Fruit fly (Drosophila melanogaster) whole organism, embryonic: ENCODE data around the gene axo.

Source experiments
- Blimp-1 ChIP-seq: fragments of 200-800 bp; sonication (Bioruptor generic); optimal IDR thresholded peaks from 3 replicates; lab custom pipeline; 2018; ENCODE audit warnings: missing biosample characterization, missing genetic modification characterization, mild to moderate bottlenecking, moderate library complexity, missing genetic modification reagents
- CG11247 ChIP-seq: fragments of 200-800 bp; sonication (Bioruptor generic); IDR thresholded peaks from 2 replicates; pipeline ENCODE4 v1.3.6; 2022; ENCODE audit warnings: missing biosample characterization, missing genetic modification characterization
- CG11398 ChIP-seq: fragments of 200-800 bp; sonication (Bioruptor generic); optimal IDR thresholded peaks from 2 replicates; lab custom pipeline; 2016; ENCODE audit warnings: missing biosample characterization, missing genetic modification characterization
- CG1233 ChIP-seq: fragments of 200-800 bp; sonication (Bioruptor generic); optimal IDR thresholded peaks from 4 replicates; lab custom pipeline; 2018; ENCODE audit warnings: missing biosample characterization, mild to moderate bottlenecking, missing genetic modification characterization
- CG12744 ChIP-seq: fragments of 200-800 bp; sonication (Bioruptor generic); optimal IDR thresholded peaks from 2 replicates; lab custom pipeline; 2016; ENCODE audit warnings: missing biosample characterization, missing genetic modification characterization
- CG13424 ChIP-seq: fragments of 200-800 bp; sonication (Bioruptor generic); optimal IDR thresholded peaks from 2 replicates; lab custom pipeline; 2019; ENCODE audit warnings: missing biosample characterization, mild to moderate bottlenecking, missing genetic modification characterization, moderate library complexity
- CG13624 ChIP-seq: fragments of 200-800 bp; sonication (Bioruptor generic); optimal IDR thresholded peaks from 2 replicates; lab custom pipeline; 2016; ENCODE audit warnings: missing biosample characterization, missing genetic modification characterization
- CG14667 ChIP-seq: fragments of 200-800 bp; sonication (Bioruptor generic); IDR thresholded peaks from 2 replicates; pipeline ENCODE4 v1.3.6; 2022; ENCODE audit warnings: missing biosample characterization, missing genetic modification characterization
- CG15601 ChIP-seq: fragments of 200-800 bp; sonication (Bioruptor generic); optimal IDR thresholded peaks from 3 replicates; lab custom pipeline; 2019; ENCODE audit warnings: missing biosample characterization, mild to moderate bottlenecking, missing genetic modification characterization, moderate library complexity
- CG17186 ChIP-seq: fragments of 200-800 bp; sonication (Bioruptor generic); optimal IDR thresholded peaks from 3 replicates; lab custom pipeline; 2017; ENCODE audit warnings: missing biosample characterization, missing genetic modification reagents, missing genetic modification characterization
- CG18011 ChIP-seq: fragments of 200-800 bp; sonication (Bioruptor generic); optimal IDR thresholded peaks from 2 replicates; lab custom pipeline; 2017; ENCODE audit warnings: missing biosample characterization, missing genetic modification characterization, mild to moderate bottlenecking, moderate library complexity, missing genotype
- CG2202 ChIP-seq: fragments of 200-800 bp; sonication (Bioruptor generic); optimal IDR thresholded peaks from 2 replicates; lab custom pipeline; 2018; ENCODE audit warnings: missing biosample characterization, mild to moderate bottlenecking, missing genetic modification characterization
- CG32532 ChIP-seq: fragments of 200-800 bp; sonication (Bioruptor generic); IDR thresholded peaks from 2 replicates; pipeline ENCODE4 v1.3.6; 2022; ENCODE audit warnings: missing biosample characterization, missing genetic modification characterization
- CG3281 ChIP-seq: fragments of 200-800 bp; sonication (Bioruptor generic); optimal IDR thresholded peaks from 3 replicates; lab custom pipeline; 2017; ENCODE audit warnings: missing biosample characterization, mild to moderate bottlenecking, missing genetic modification characterization
- CG34422 ChIP-seq: fragments of 200-800 bp; sonication (Bioruptor generic); IDR thresholded peaks from 3 replicates; pipeline ENCODE4 v1.3.6; 2022; ENCODE audit warnings: missing biosample characterization, missing genetic modification characterization
- CG3995 ChIP-seq: fragments of 200-800 bp; sonication (Bioruptor generic); optimal IDR thresholded peaks from 3 replicates; lab custom pipeline; 2016; ENCODE audit warnings: missing biosample characterization, missing genetic modification characterization
- CG7372 ChIP-seq: fragments of 200-800 bp; sonication (Bioruptor generic); IDR thresholded peaks from 2 replicates; pipeline ENCODE4 v1.3.6; 2022; ENCODE audit warnings: missing biosample characterization, missing genetic modification characterization
- CG7928 ChIP-seq: fragments of 200-800 bp; sonication (Bioruptor generic); optimal IDR thresholded peaks from 2 replicates; lab custom pipeline; 2017; ENCODE audit warnings: missing biosample characterization, mild to moderate bottlenecking, missing genetic modification characterization
- CG7987 ChIP-seq: fragments of 200-800 bp; sonication (Bioruptor generic); optimal IDR thresholded peaks from 2 replicates; lab custom pipeline; 2018; ENCODE audit warnings: missing biosample characterization, mild to moderate bottlenecking, missing genetic modification characterization, moderate library complexity
- CG9437 ChIP-seq: fragments of 200-800 bp; sonication (Bioruptor generic); optimal IDR thresholded peaks from 2 replicates; lab custom pipeline; 2018; ENCODE audit warnings: missing biosample characterization, mild to moderate bottlenecking, missing genetic modification characterization
- CG9727 ChIP-seq: fragments of 200-800 bp; sonication (Bioruptor generic); optimal IDR thresholded peaks from 3 replicates; lab custom pipeline; 2017; ENCODE audit warnings: missing biosample characterization, mild to moderate bottlenecking, missing genetic modification characterization
- CG9876 ChIP-seq: fragments of 200-800 bp; sonication (Bioruptor generic); optimal IDR thresholded peaks from 2 replicates; lab custom pipeline; 2016; ENCODE audit warnings: missing biosample characterization, missing genetic modification characterization
- CTCF ChIP-seq: fragments of 200-800 bp; sonication (Bioruptor generic); optimal IDR thresholded peaks from 2 replicates; lab custom pipeline; 2017; ENCODE audit warnings: missing biosample characterization, mild to moderate bottlenecking, missing genetic modification characterization, moderate library complexity
- D ChIP-seq, 2 experiments: fragments of 200-800 bp in 1 of 2; fragments of >200 bp in 1 of 2; sonication (Bioruptor generic) in 1 of 2; optimal IDR thresholded peaks; 2 replicates in 1 of 2; 3 replicates in 1 of 2; lab custom pipeline; 2017; ENCODE audit warnings: mild to moderate bottlenecking in 1 of 2, missing biosample characterization in 1 of 2, missing genetic modification characterization in 1 of 2, missing genetic modification reagents in 1 of 2
- Dbx ChIP-seq: fragments of 200-800 bp; sonication (Bioruptor generic); IDR thresholded peaks from 3 replicates; pipeline ENCODE4 v1.3.6; 2022; ENCODE audit warnings: missing biosample characterization, missing genetic modification characterization
- GATAe ChIP-seq: fragments of 200-800 bp; sonication (Bioruptor generic); conservative IDR thresholded peaks from 2 replicates; pipeline ENCODE4 v1.3.6; 2022; ENCODE audit warnings: missing biosample characterization, missing genetic modification characterization
- H2.0 ChIP-seq: fragments of 200-800 bp; sonication (Bioruptor generic); IDR thresholded peaks from 2 replicates; pipeline ENCODE4 v1.3.6; 2022; ENCODE audit warnings: missing biosample characterization, missing genetic modification characterization
- Hand ChIP-seq: fragments of 200-800 bp; sonication (Bioruptor generic); optimal IDR thresholded peaks from 2 replicates; lab custom pipeline; 2017; ENCODE audit warnings: mild to moderate bottlenecking, missing biosample characterization, missing genetic modification reagents, missing genetic modification characterization
- Hmx ChIP-seq: fragments of 200-800 bp; sonication (Bioruptor generic); optimal IDR thresholded peaks from 2 replicates; lab custom pipeline; 2016; ENCODE audit warnings: missing biosample characterization, missing genetic modification characterization
- Lim3 ChIP-seq: fragments of 200-800 bp; sonication (Bioruptor generic); IDR thresholded peaks from 2 replicates; pipeline ENCODE4 v1.3.6; 2022; ENCODE audit warnings: missing biosample characterization, missing genetic modification characterization
- Mad ChIP-seq: fragments of 200-800 bp; sonication (Bioruptor generic); optimal IDR thresholded peaks from 2 replicates; lab custom pipeline; 2016; ENCODE audit warnings: missing biosample characterization, missing genetic modification characterization
- Optix ChIP-seq: fragments of 200-800 bp; sonication (Bioruptor generic); IDR thresholded peaks from 3 replicates; pipeline ENCODE4 v1.3.6; 2022; ENCODE audit warnings: missing biosample characterization, missing genetic modification characterization
- ab ChIP-seq: fragments of 200-800 bp; sonication (Bioruptor generic); optimal IDR thresholded peaks from 2 replicates; lab custom pipeline; 2016; ENCODE audit warnings: missing biosample characterization, missing genetic modification characterization
- ase ChIP-seq: fragments of 200-800 bp; sonication (Bioruptor generic); IDR thresholded peaks from 3 replicates; pipeline ENCODE4 v1.3.6; 2022; ENCODE audit warnings: missing biosample characterization, missing genetic modification characterization
- bigmax ChIP-seq: fragments of 200-800 bp; sonication (Bioruptor generic); optimal IDR thresholded peaks from 2 replicates; lab custom pipeline; 2018; ENCODE audit warnings: missing biosample characterization, mild to moderate bottlenecking, missing genetic modification characterization
- bsh ChIP-seq, 2 experiments: fragments of 200-800 bp; sonication (Bioruptor generic); optimal IDR thresholded peaks; 2 replicates each; lab custom pipeline; 2017 to 2018; ENCODE audit warnings: mild to moderate bottlenecking in 2 of 2, missing biosample characterization in 2 of 2, missing genetic modification characterization in 2 of 2, moderate library complexity in 1 of 2
- cato ChIP-seq: fragments of 200-800 bp; sonication (Bioruptor generic); optimal IDR thresholded peaks from 2 replicates; lab custom pipeline; 2016; ENCODE audit warnings: missing biosample characterization, missing genetic modification characterization, borderline replicate concordance
- chinmo ChIP-seq: fragments of 200-800 bp; sonication (Bioruptor generic); IDR thresholded peaks from 4 replicates; pipeline ENCODE4 v1.3.6; 2022; ENCODE audit warnings: missing biosample characterization, missing genetic modification characterization; ENCODE audit not compliant: partially characterized antibody
- esg ChIP-seq: fragments of 200-800 bp; sonication (Bioruptor generic); conservative IDR thresholded peaks from 2 replicates; pipeline ENCODE4 v1.3.6; 2022; ENCODE audit warnings: missing biosample characterization, missing genetic modification characterization
- eve ChIP-seq, 2 experiments: fragments of >200 bp; optimal IDR thresholded peaks; 2 replicates each; lab custom pipeline; 2017; ENCODE audit warnings: missing biosample characterization in 2 of 2, missing genetic modification characterization in 2 of 2
- eyg ChIP-seq: fragments of 200-800 bp; sonication (Bioruptor generic); optimal IDR thresholded peaks from 3 replicates; lab custom pipeline; 2016; ENCODE audit warnings: missing biosample characterization, missing genetic modification characterization
- gt ChIP-seq: fragments of 200-800 bp; sonication (Bioruptor generic); IDR thresholded peaks from 2 replicates; pipeline ENCODE4 v1.3.6; 2022; ENCODE audit warnings: missing biosample characterization, missing genetic modification characterization
- hb ChIP-seq: fragments of 200-800 bp; sonication (Bioruptor generic); IDR thresholded peaks from 3 replicates; pipeline ENCODE4 v1.3.6; 2022; ENCODE audit warnings: missing biosample characterization, missing genetic modification characterization; ENCODE audit not compliant: partially characterized antibody
- her ChIP-seq: fragments of 200-800 bp; sonication (Bioruptor generic); optimal IDR thresholded peaks from 2 replicates; lab custom pipeline; 2016; ENCODE audit warnings: missing biosample characterization, missing genetic modification characterization
- jing ChIP-seq: fragments of 200-800 bp; sonication (Bioruptor generic); optimal IDR thresholded peaks from 2 replicates; lab custom pipeline; 2018; ENCODE audit warnings: missing biosample characterization, mild to moderate bottlenecking, missing genetic modification characterization
- jumu ChIP-seq: fragments of 200-800 bp; sonication (Bioruptor generic); optimal IDR thresholded peaks from 3 replicates; lab custom pipeline; 2016; ENCODE audit warnings: missing biosample characterization, missing genetic modification characterization
- lbe ChIP-seq: fragments of 200-800 bp; sonication (Bioruptor generic); optimal IDR thresholded peaks from 2 replicates; lab custom pipeline; 2016; ENCODE audit warnings: missing biosample characterization, mild to moderate bottlenecking, missing genetic modification characterization
- nmo ChIP-seq: fragments of 200-800 bp; sonication (Bioruptor generic); optimal IDR thresholded peaks from 2 replicates; lab custom pipeline; 2018; ENCODE audit warnings: missing biosample characterization, mild to moderate bottlenecking, missing genetic modification characterization, moderate library complexity
- pho ChIP-seq: fragments of 200-800 bp; sonication (Bioruptor generic); optimal IDR thresholded peaks from 2 replicates; lab custom pipeline; 2016; ENCODE audit warnings: missing biosample characterization, missing genetic modification characterization
- stwl ChIP-seq: fragments of 200-800 bp; sonication (Bioruptor generic); optimal IDR thresholded peaks from 3 replicates; lab custom pipeline; 2018; ENCODE audit warnings: missing biosample characterization, mild to moderate bottlenecking, missing genetic modification characterization, moderate library complexity
- z ChIP-seq: fragments of 200-800 bp; sonication (Bioruptor generic); IDR thresholded peaks from 3 replicates; pipeline ENCODE4 v1.3.6; 2022; ENCODE audit warnings: missing biosample characterization, missing genetic modification characterization

Gene axo

dm6 chr3L:4613083-4613482, 74.0 kb downstream of the axo start (continued):
- TF ChIP-seq bigmax (GFP tag; lab: Kevin White, UChicago) (peak; percentile 51), Optix (GFP tag; lab: Robert Waterston, UW) (peak; percentile 81), CG7928 (GFP tag; lab: Kevin White, UChicago) (peak; percentile 66), stwl (tag; lab: Kevin White, UChicago) (peak; percentile 58), D (optimal IDR thresholded peaks at IDR 0.05; lab: Kevin White, UChicago) (no peak), D (GFP tag; optimal IDR thresholded peaks at IDR 0.05; lab: Kevin White, UChicago) (peak; percentile 95), cato (peak; percentile 82), CG18011 (GFP tag; lab: Kevin White, UChicago) (peak; percentile 77), Mad (GFP tag; lab: Kevin White, UChicago) (peak; percentile 91), CG12744 (peak; percentile 81), GATAe (peak; percentile 72), Lim3 (peak; percentile 46; the same call in 1 of the 2 replicates), eyg (GFP tag; lab: Kevin White, UChicago) (peak; percentile 84), CG11398 (GFP tag; lab: Kevin White, UChicago) (peak; percentile 81), CG3281 (GFP tag; lab: Kevin White, UChicago) (peak; percentile 88), jing (GFP tag; lab: Kevin White, UChicago) (peak; percentile 84), Hmx (GFP tag; lab: Kevin White, UChicago) (peak; percentile 68), CG32532 (peak; percentile 93), hb (no peak), CG17186 (peak; percentile 89), chinmo (0 out of 4 replicates have a peak, but pooled peaks have one; percentile 13), pho (GFP tag; lab: Kevin White, UChicago) (peak; percentile 74), esg (peak; percentile 90), bsh (GFP tag; optimal IDR thresholded peaks at IDR 0.05; lab: Kevin White, UChicago) (peak; percentile 24 to 93), nmo (GFP tag; lab: Kevin White, UChicago) (peak; percentile 95), CG15601 (tag; lab: Kevin White, UChicago) (peak; percentile 92), jumu (GFP tag; lab: Kevin White, UChicago) (peak; percentile 69), ase (peak; percentile 96), CG9727 (GFP tag; lab: Kevin White, UChicago) (peak; percentile 97), her (GFP tag; lab: Kevin White, UChicago) (peak; percentile 26), CG34422 (GFP tag; lab: Robert Waterston, UW) (peak; percentile 96), CG3995 (GFP tag; lab: Kevin White, UChicago) (peak; percentile 57), CG9876 (GFP tag; lab: Kevin White, UChicago) (peak; percentile 70), gt (peak; percentile 88), CG14667 (GFP tag; lab: Robert Waterston, UW) (peak; percentile 87), H2.0 (GFP tag; lab: Robert Waterston, UW) (peak; percentile 92), CG1233 (GFP tag; lab: Kevin White, UChicago) (peak; percentile 95), CG7987 (GFP tag; lab: Kevin White, UChicago) (peak; percentile 87), CG11247 (GFP tag; lab: Robert Waterston, UW) (peak; percentile 92), CTCF (GFP tag; lab: Kevin White, UChicago) (peak; percentile 69), lbe (GFP tag; lab: Kevin White, UChicago) (peak; percentile 82), CG13624 (peak; percentile 86), CG9437 (GFP tag; lab: Kevin White, UChicago) (peak; percentile 88), CG13424 (peak; percentile 93), Dbx (GFP tag; lab: Robert Waterston, UW) (peak; percentile 92), CG2202 (tag; lab: Kevin White, UChicago) (peak; percentile 92), Blimp-1 (GFP tag; lab: Kevin White, UChicago) (peak; percentile 94), eve (GFP tag; optimal IDR thresholded peaks at IDR 0.05; lab: Kevin White, UChicago) (peak in 1 of 2 experiments; percentile 94), ab (GFP tag; lab: Kevin White, UChicago) (peak; percentile 69), CG7372 (GFP tag; lab: Robert Waterston, UW) (peak; percentile 92), Hand (GFP tag; lab: Kevin White, UChicago) (peak; percentile 72), z (GFP tag; lab: Robert Waterston, UW) (peak; percentile 70; the same call in 2 of the 3 replicates)
